Worm (Caenorhabditis elegans) whole organism, L4 larva: Measurements from ENCODE around the gene srj-6.

Experiments
- aha-1 ChIP-seq: fragments of 150-350 bp; peaks from one replicate; lab custom pipeline; 2014; ENCODE audit warnings: missing biosample characterization, missing genetic modification characterization
- dpl-1 ChIP-seq: fragments of 150-350 bp; optimal IDR thresholded peaks from 2 replicates; lab custom pipeline; 2014; ENCODE audit warnings: missing biosample characterization, missing genetic modification reagents, missing genetic modification characterization
- fkh-10 ChIP-seq: fragments of 150-350 bp; optimal IDR thresholded peaks from 2 replicates; lab custom pipeline; 2014; ENCODE audit warnings: missing biosample characterization, missing genetic modification reagents, missing genetic modification characterization
- fos-1 ChIP-seq: fragments of 150-350 bp; optimal IDR thresholded peaks from 2 replicates; lab custom pipeline; 2014; ENCODE audit warnings: missing biosample characterization, missing genetic modification characterization
- lim-7 ChIP-seq: fragments of 200-800 bp; sonication (Bioruptor generic); IDR thresholded peaks from 2 replicates; pipeline ENCODE4 v1.3.6; 2022; ENCODE audit warnings: missing genetic modification characterization, missing compliant biosample characterization
- madf-9 ChIP-seq: fragments of 200-800 bp; sonication (Bioruptor generic); conservative IDR thresholded peaks from 2 replicates; pipeline ENCODE4 v1.3.6; 2022; ENCODE audit warnings: missing genetic modification reagents, missing genetic modification characterization, missing compliant biosample characterization
- mxl-3 ChIP-seq: fragments of 200-800 bp; sonication (Bioruptor generic); optimal IDR thresholded peaks from 2 replicates; lab custom pipeline; 2018; ENCODE audit warnings: mild to moderate bottlenecking, missing genetic modification characterization, missing compliant biosample characterization
- nhr-111 ChIP-seq: fragments of 200-800 bp; sonication (Bioruptor generic); optimal IDR thresholded peaks from 2 replicates; lab custom pipeline; 2018; ENCODE audit warnings: mild to moderate bottlenecking, missing genetic modification characterization, missing compliant biosample characterization
- nhr-237 ChIP-seq: sonication (generic microtip); optimal IDR thresholded peaks from 2 replicates; lab custom pipeline; 2017; ENCODE audit warnings: missing biosample characterization, missing genetic modification characterization
- pha-4 ChIP-seq, 2 experiments: fragments of 150-350 bp in 1 of 2; fragments of 200-800 bp in 1 of 2; sonication (Bioruptor generic) in 1 of 2; IDR thresholded peaks in 1 of 2; optimal IDR thresholded peaks in 1 of 2; 2 replicates each; pipeline versions ENCODE4 v1.3.6 to Lab custom; 2014 to 2022; ENCODE audit warnings: missing genetic modification characterization in 2 of 2, missing genetic modification reagents in 2 of 2, missing biosample characterization in 1 of 2, missing compliant biosample characterization in 1 of 2
- saeg-2 ChIP-seq: fragments of 200-800 bp; sonication (Bioruptor generic); IDR thresholded peaks from 2 replicates; pipeline ENCODE4 v1.3.6; 2022; ENCODE audit warnings: missing genetic modification reagents, missing genetic modification characterization, missing compliant biosample characterization

ce11 chrV:646888-647287 lies 7.4 kb downstream of the srj-6 start, which contains the start of gene ugt-42:
- TF ChIP-seq nhr-111 (GFP tag; lab: Kevin White, UChicago) = no peak
- no peak for TF ChIP-seq nhr-237
- no peak for TF ChIP-seq lim-7 (GFP tag; lab: Robert Waterston, UW)
- TF ChIP-seq dpl-1 (GFP tag; lab: Kevin White, UChicago) = no peak
- no peak for TF ChIP-seq pha-4 (GFP tag; IDR thresholded peaks at IDR 0.05; lab: Robert Waterston, UW)
- TF ChIP-seq pha-4 (tag; optimal IDR thresholded peaks at IDR 0.05; lab: Kevin White, UChicago) = no peak
- TF ChIP-seq fkh-10 = no peak
- no peak for TF ChIP-seq saeg-2
- TF ChIP-seq aha-1 (tag; lab: Kevin White, UChicago) = no peak
- TF ChIP-seq fos-1 (tag; lab: Kevin White, UChicago) = no peak
- TF ChIP-seq mxl-3 (GFP tag; lab: Kevin White, UChicago) = no peak
- no peak for TF ChIP-seq madf-9
